Worm (Caenorhabditis elegans) whole organism, L1 larva: ENCODE measurements around the gene srx-5.

Source experiments
- C04F5.9 ChIP-seq: sonication (generic microtip); optimal IDR thresholded peaks from 2 replicates; lab custom pipeline; 2016; ENCODE audit warnings: missing genetic modification characterization, missing compliant biosample characterization
- C16A3.4 ChIP-seq: fragments of 150-350 bp; optimal IDR thresholded peaks from 2 replicates; lab custom pipeline; 2014; ENCODE audit warnings: missing biosample characterization, missing genetic modification characterization
- C34B4.2 ChIP-seq: sonication (generic microtip); optimal IDR thresholded peaks from 2 replicates; lab custom pipeline; 2017; ENCODE audit warnings: mild to moderate bottlenecking, missing genetic modification characterization, missing compliant biosample characterization
- F16B12.6 ChIP-seq: fragments of 150-350 bp; optimal IDR thresholded peaks from 2 replicates; lab custom pipeline; 2014; ENCODE audit warnings: missing biosample characterization, missing genetic modification characterization
- ama-1 ChIP-seq: fragments of 150-350 bp; optimal IDR thresholded peaks from 2 replicates; lab custom pipeline; 2014
- blmp-1 ChIP-seq: fragments of 150-350 bp; optimal IDR thresholded peaks from 2 replicates; lab custom pipeline; 2014; ENCODE audit warnings: missing biosample characterization, missing genetic modification characterization
- ceh-63 ChIP-seq: fragments of 200-800 bp; sonication (Bioruptor generic); optimal IDR thresholded peaks from 2 replicates; lab custom pipeline; 2018; ENCODE audit warnings: mild to moderate bottlenecking, missing genetic modification characterization, missing compliant biosample characterization
- ceh-8 ChIP-seq: fragments of 200-800 bp; sonication (Bioruptor generic); optimal IDR thresholded peaks from 2 replicates; lab custom pipeline; 2018; ENCODE audit warnings: mild to moderate bottlenecking, missing genetic modification characterization, moderate library complexity, missing compliant biosample characterization
- ceh-90 ChIP-seq: sonication (generic microtip); optimal IDR thresholded peaks from 2 replicates; lab custom pipeline; 2016; ENCODE audit warnings: missing genetic modification characterization, missing compliant biosample characterization
- dpl-1 ChIP-seq, 3 experiments: fragments of 150-350 bp in 2 of 3; sonication (generic microtip) in 1 of 3; optimal IDR thresholded peaks; 2 replicates each; lab custom pipeline; 2014 to 2017; ENCODE audit warnings: missing biosample characterization in 3 of 3, missing genetic modification characterization in 3 of 3, missing genetic modification reagents in 3 of 3
- efl-1 ChIP-seq, 4 experiments: fragments of 150-350 bp; optimal IDR thresholded peaks in 3 of 4; peaks in 1 of 4; 1 replicate in 1 of 4; 2 replicates in 3 of 4; lab custom pipeline; 2014; ENCODE audit warnings: missing biosample characterization in 2 of 4, missing genetic modification characterization in 2 of 4, missing genetic modification reagents in 2 of 4
- efl-3 ChIP-seq: fragments of 200-800 bp; sonication (Bioruptor generic); optimal IDR thresholded peaks from 2 replicates; lab custom pipeline; 2018; ENCODE audit warnings: mild to moderate bottlenecking, missing genetic modification characterization, missing compliant biosample characterization
- egl-13 ChIP-seq: sonication (generic microtip); optimal IDR thresholded peaks from 2 replicates; lab custom pipeline; 2016; ENCODE audit warnings: missing genotype, missing genetic modification reagents, missing genetic modification characterization, missing compliant biosample characterization
- elt-2 ChIP-seq: sonication (generic microtip); optimal IDR thresholded peaks from 2 replicates; lab custom pipeline; 2016; ENCODE audit warnings: missing genetic modification characterization, mild to moderate bottlenecking, inconsistent platforms, missing compliant biosample characterization, missing genetic modification reagents
- elt-3 ChIP-seq, 6 experiments: fragments of 150-350 bp in 1 of 6; sonication (generic microtip); optimal IDR thresholded peaks; 2 replicates each; lab custom pipeline; 2017 to 2018; ENCODE audit warnings: missing biosample characterization in 6 of 6, missing genetic modification characterization in 6 of 6, inconsistent platforms in 1 of 6
- ets-5 ChIP-seq: fragments of 200-800 bp; sonication (Bioruptor generic); IDR thresholded peaks from 2 replicates; pipeline ENCODE4 v1.3.6; 2022; ENCODE audit warnings: missing genetic modification characterization, missing compliant biosample characterization
- fkh-10 ChIP-seq: sonication (generic microtip); optimal IDR thresholded peaks from 2 replicates; lab custom pipeline; 2017; ENCODE audit warnings: missing biosample characterization, missing genetic modification reagents, missing genetic modification characterization
- fkh-8 ChIP-seq: sonication (generic microtip); optimal IDR thresholded peaks from 2 replicates; lab custom pipeline; 2016; ENCODE audit warnings: mild to moderate bottlenecking, missing genetic modification characterization, missing compliant biosample characterization
- grh-1 ChIP-seq: fragments of 200-800 bp; sonication (Bioruptor generic); IDR thresholded peaks from 2 replicates; pipeline ENCODE4 v1.3.6; 2022; ENCODE audit warnings: missing genetic modification reagents, missing genetic modification characterization, missing compliant biosample characterization
- hlh-17 ChIP-seq: fragments of 200-800 bp; sonication (Bioruptor generic); optimal IDR thresholded peaks from 2 replicates; lab custom pipeline; 2018; ENCODE audit warnings: missing genetic modification characterization, mild to moderate bottlenecking, missing compliant biosample characterization, moderate library complexity, borderline replicate concordance
- hlh-4 ChIP-seq: sonication (generic microtip); optimal IDR thresholded peaks from 2 replicates; lab custom pipeline; 2016; ENCODE audit warnings: mild to moderate bottlenecking, missing genetic modification characterization, missing compliant biosample characterization
- jun-1 ChIP-seq: fragments of 150-350 bp; optimal IDR thresholded peaks from 2 replicates; lab custom pipeline; 2014; ENCODE audit warnings: missing biosample characterization, missing genetic modification reagents, missing genetic modification characterization
- lin-13 ChIP-seq: fragments of 150-350 bp; optimal IDR thresholded peaks from 2 replicates; lab custom pipeline; 2014; ENCODE audit warnings: missing biosample characterization, missing genetic modification reagents, missing genetic modification characterization
- lin-14 ChIP-seq: fragments of 200-800 bp; sonication (Bioruptor generic); optimal IDR thresholded peaks from 2 replicates; lab custom pipeline; 2018; ENCODE audit warnings: mild to moderate bottlenecking, missing genetic modification characterization, moderate library complexity, missing compliant biosample characterization
- lin-15B ChIP-seq: fragments of 150-350 bp; sonication (generic microtip); optimal IDR thresholded peaks from 3 replicates; lab custom pipeline; 2014; ENCODE audit warnings: missing biosample characterization, missing genetic modification characterization
- lin-35 ChIP-seq, 2 experiments: fragments of 150-350 bp; optimal IDR thresholded peaks; 2 replicates each; lab custom pipeline; 2014; ENCODE audit warnings: missing biosample characterization in 2 of 2, missing genetic modification characterization in 2 of 2, missing genetic modification reagents in 2 of 2
- lin-39 ChIP-seq: fragments of 150-350 bp; optimal IDR thresholded peaks from 2 replicates; lab custom pipeline; 2014; ENCODE audit warnings: missing biosample characterization, missing genetic modification reagents, missing genetic modification characterization
- lir-3 ChIP-seq: sonication (generic microtip); optimal IDR thresholded peaks from 2 replicates; lab custom pipeline; 2016; ENCODE audit warnings: mild to moderate bottlenecking, missing genetic modification characterization, moderate library complexity, missing compliant biosample characterization; ENCODE audit not compliant: poor library complexity
- lsy-2 ChIP-seq, 2 experiments: fragments of 150-350 bp; optimal IDR thresholded peaks; 2 replicates each; lab custom pipeline; 2014; ENCODE audit warnings: missing biosample characterization in 2 of 2, missing genetic modification characterization in 2 of 2
- mdl-1 ChIP-seq, 2 experiments: fragments of 150-350 bp; optimal IDR thresholded peaks; 2 replicates each; lab custom pipeline; 2014 to 2017; ENCODE audit warnings: missing biosample characterization in 2 of 2, missing genetic modification characterization in 2 of 2, inconsistent platforms in 1 of 2
- mep-1 ChIP-seq: fragments of 150-350 bp; optimal IDR thresholded peaks from 2 replicates; lab custom pipeline; 2014; ENCODE audit warnings: missing biosample characterization, missing genetic modification characterization
- nhr-19 ChIP-seq: fragments of 200-800 bp; sonication (Bioruptor generic); conservative IDR thresholded peaks from 2 replicates; pipeline ENCODE4 v1.3.6; 2022; ENCODE audit warnings: missing genetic modification characterization, missing compliant biosample characterization
- nhr-20 ChIP-seq: sonication (generic microtip); optimal IDR thresholded peaks from 2 replicates; lab custom pipeline; 2016; ENCODE audit warnings: mild to moderate bottlenecking, missing genetic modification characterization, missing compliant biosample characterization
- nhr-47 ChIP-seq: sonication (generic microtip); optimal IDR thresholded peaks from 2 replicates; lab custom pipeline; 2016; ENCODE audit warnings: mild to moderate bottlenecking, missing genetic modification characterization, moderate library complexity, missing compliant biosample characterization
- nhr-71 ChIP-seq: sonication (generic microtip); optimal IDR thresholded peaks from 2 replicates; lab custom pipeline; 2016; ENCODE audit warnings: mild to moderate bottlenecking, missing genetic modification characterization, moderate library complexity, missing compliant biosample characterization
- nhr-85 ChIP-seq: sonication (generic microtip); peaks from one replicate; lab custom pipeline; 2016; ENCODE audit warnings: missing genetic modification characterization, inconsistent platforms, missing compliant biosample characterization
- nhr-90 ChIP-seq: sonication (generic microtip); optimal IDR thresholded peaks from 2 replicates; lab custom pipeline; 2016; ENCODE audit warnings: mild to moderate bottlenecking, missing genetic modification characterization, missing compliant biosample characterization; ENCODE audit not compliant: poor library complexity
- pqm-1 ChIP-seq: sonication (generic microtip); optimal IDR thresholded peaks from 3 replicates; lab custom pipeline; 2017; ENCODE audit warnings: missing biosample characterization, missing genetic modification characterization
- rnt-1 ChIP-seq: sonication (generic microtip); optimal IDR thresholded peaks from 2 replicates; lab custom pipeline; 2016; ENCODE audit warnings: mild to moderate bottlenecking, missing genetic modification characterization, moderate library complexity, missing compliant biosample characterization
- snpc-4 ChIP-seq: fragments of 150-350 bp; optimal IDR thresholded peaks from 2 replicates; lab custom pipeline; 2014; ENCODE audit warnings: missing biosample characterization, missing genetic modification characterization
- snu-23 ChIP-seq: sonication (generic microtip); optimal IDR thresholded peaks from 2 replicates; lab custom pipeline; 2016; ENCODE audit warnings: missing genetic modification characterization, missing compliant biosample characterization
- sup-37 ChIP-seq: fragments of 200-800 bp; sonication (Bioruptor generic); optimal IDR thresholded peaks from 2 replicates; lab custom pipeline; 2018; ENCODE audit warnings: mild to moderate bottlenecking, missing genetic modification characterization, missing compliant biosample characterization
- swsn-7 ChIP-seq: sonication (generic microtip); optimal IDR thresholded peaks from 2 replicates; lab custom pipeline; 2016; ENCODE audit warnings: missing genetic modification characterization, missing compliant biosample characterization
- tbx-2 ChIP-seq: sonication (generic microtip); optimal IDR thresholded peaks from 2 replicates; lab custom pipeline; 2016; ENCODE audit warnings: missing genetic modification characterization, missing compliant biosample characterization
- tlp-1 ChIP-seq: fragments of 150-350 bp; optimal IDR thresholded peaks from 2 replicates; lab custom pipeline; 2014; ENCODE audit warnings: missing biosample characterization, missing genetic modification characterization
- unc-98 ChIP-seq: fragments of 200-800 bp; sonication (Bioruptor generic); IDR thresholded peaks from 2 replicates; pipeline ENCODE4 v1.3.6; 2022; ENCODE audit warnings: missing genetic modification characterization, missing compliant biosample characterization
- vab-15 ChIP-seq: sonication (generic microtip); optimal IDR thresholded peaks from 2 replicates; lab custom pipeline; 2017; ENCODE audit warnings: missing genotype, mild to moderate bottlenecking, missing genetic modification characterization, missing compliant biosample characterization
- xbp-1 ChIP-seq: sonication (generic microtip); optimal IDR thresholded peaks from 2 replicates; lab custom pipeline; 2016; ENCODE audit warnings: missing genetic modification characterization, missing compliant biosample characterization
- zag-1 ChIP-seq: fragments of 150-350 bp; optimal IDR thresholded peaks from 2 replicates; lab custom pipeline; 2014; ENCODE audit warnings: missing biosample characterization, missing genetic modification characterization
- zip-4 ChIP-seq: fragments of 200-800 bp; sonication (Bioruptor generic); optimal IDR thresholded peaks from 2 replicates; lab custom pipeline; 2018; ENCODE audit warnings: mild to moderate bottlenecking, missing genetic modification characterization, moderate library complexity, missing compliant biosample characterization
- ztf-11 ChIP-seq, 2 experiments: sonication (generic microtip); optimal IDR thresholded peaks; 2 replicates each; lab custom pipeline; 2016 to 2017; ENCODE audit warnings: missing genetic modification characterization in 2 of 2, missing biosample characterization in 1 of 2, missing compliant biosample characterization in 1 of 2
- ztf-4 ChIP-seq: fragments of 150-350 bp; optimal IDR thresholded peaks from 2 replicates; lab custom pipeline; 2014; ENCODE audit warnings: missing biosample characterization, missing genetic modification characterization

Gene srx-5

DNA sequence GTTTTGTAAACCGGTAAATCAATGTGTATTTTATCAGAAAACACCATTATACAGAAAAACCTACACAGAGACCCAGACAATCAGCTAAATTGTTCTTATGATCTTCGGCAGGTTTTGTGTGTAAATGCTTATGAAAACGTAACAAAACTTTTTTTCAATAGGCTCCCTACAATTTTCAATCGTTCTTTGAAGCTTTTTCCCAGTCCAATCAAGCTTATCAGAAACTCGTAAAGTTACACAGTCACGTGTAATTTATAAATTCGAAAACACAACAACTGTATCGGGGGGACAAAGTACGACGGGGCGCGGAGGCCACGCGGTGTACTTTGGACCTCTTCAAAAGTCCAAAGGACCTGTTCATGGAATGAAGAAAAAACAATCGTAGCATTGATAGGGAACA is 30.3 kb downstream of the srx-5 start:
- TF ChIP-seq grh-1 (peak; percentile 56; the same call in 1 of the 2 replicates), C34B4.2 (tag; lab: Kevin White, UChicago) (no peak), nhr-47 (tag; lab: Kevin White, UChicago) (peak; percentile 49), efl-1 (optimal IDR thresholded peaks at IDR 0.05; lab: Kevin White, UChicago) (peak in 1 of 2 experiments; percentile 6), efl-1 (GFP tag; optimal IDR thresholded peaks at IDR 0.05 in 1 of 2; lab: Kevin White, UChicago) (no peak), snpc-4 (tag; lab: Kevin White, UChicago) (no peak), ceh-63 (GFP tag; lab: Kevin White, UChicago) (no peak), xbp-1 (tag; lab: Kevin White, UChicago) (peak; percentile 5), mdl-1 (tag; optimal IDR thresholded peaks at IDR 0.05; lab: Kevin White, UChicago) (peak in 1 of 2 experiments; percentile 73), ztf-4 (tag; lab: Kevin White, UChicago) (peak; percentile 59), lin-35 (GFP tag; optimal IDR thresholded peaks at IDR 0.05; lab: Kevin White, UChicago) (peak in 1 of 2 experiments; percentile 77), lir-3 (tag; lab: Kevin White, UChicago) (peak; percentile 61), C16A3.4 (peak; percentile 49), lin-39 (no peak), sup-37 (GFP tag; lab: Kevin White, UChicago) (peak; percentile 77), ztf-11 (tag; optimal IDR thresholded peaks at IDR 0.05; lab: Kevin White, UChicago) (peak in 1 of 2 experiments; percentile 32), hlh-17 (GFP tag; lab: Kevin White, UChicago) (no peak), C04F5.9 (tag; lab: Kevin White, UChicago) (peak; percentile 37), tlp-1 (tag; lab: Kevin White, UChicago) (no peak), ama-1 (lab: Kevin White, UChicago) (peak; percentile 43), lin-13 (GFP tag; lab: Kevin White, UChicago) (no peak), nhr-90 (tag; lab: Kevin White, UChicago) (peak; percentile 74), mep-1 (tag; lab: Kevin White, UChicago) (peak; percentile 40), tbx-2 (peak; percentile 63), zag-1 (tag; lab: Kevin White, UChicago) (no peak), lsy-2 (tag; optimal IDR thresholded peaks at IDR 0.05; lab: Kevin White, UChicago) (peak; percentile 26 to 34), nhr-71 (tag; lab: Kevin White, UChicago) (peak; percentile 88), nhr-20 (peak; percentile 75), ceh-8 (GFP tag; lab: Kevin White, UChicago) (no peak), unc-98 (GFP tag; lab: Robert Waterston, UW) (no peak), fkh-10 (GFP tag; lab: Kevin White, UChicago) (no peak), egl-13 (tag; lab: Kevin White, UChicago) (no peak), pqm-1 (no peak), elt-3 (tag; optimal IDR thresholded peaks at IDR 0.05; lab: Kevin White, UChicago) (peak in 2 of 6 experiments; percentile 45 to 48), elt-2 (tag; lab: Kevin White, UChicago) (peak; percentile 90), ceh-90 (tag; lab: Kevin White, UChicago) (no peak), swsn-7 (peak; percentile 0), fkh-8 (tag; lab: Kevin White, UChicago) (no peak), F16B12.6 (no peak), rnt-1 (tag; lab: Kevin White, UChicago) (peak; percentile 44), nhr-85 (tag; lab: Kevin White, UChicago) (peak; percentile 71), jun-1 (tag; lab: Kevin White, UChicago) (no peak), lin-15B (tag; lab: Kevin White, UChicago) (no peak), vab-15 (tag; lab: Kevin White, UChicago) (no peak), snu-23 (peak; percentile 64), efl-3 (GFP tag; lab: Kevin White, UChicago) (no peak), blmp-1 (peak; percentile 13), nhr-19 (GFP tag; lab: Robert Waterston, UW) (peak; percentile 94), zip-4 (GFP tag; lab: Kevin White, UChicago) (no peak), hlh-4 (tag; lab: Kevin White, UChicago) (no peak), lin-14 (GFP tag; lab: Kevin White, UChicago) (peak; percentile 71), dpl-1 (GFP tag; optimal IDR thresholded peaks at IDR 0.05; lab: Kevin White, UChicago) (no peak), ets-5 (GFP tag; lab: Robert Waterston, UW) (no peak)
